Fruit fly (Drosophila melanogaster): ENCODE measurements around the gene Ccdc39.
A peak's percentile ranks its signal among the peaks of the same experiment; 100 is the strongest.

Ccdc39 gene

dm6 chr3R:4821098-4821605 is 36.6 kb upstream of the Ccdc39 start, which contains the start of gene CG14657 (continued):
- TF ChIP-seq Jarid2 (GFP tag; optimal IDR thresholded peaks at IDR 0.05) (no peak), CG42726 (GFP tag; IDR thresholded peaks at IDR 0.05; ENCODE audit: partially characterized antibody) (peak; percentile 56), CG15479 (GFP tag; optimal IDR thresholded peaks at IDR 0.05) (peak; percentile 10), CG31441 (GFP tag; IDR thresholded peaks at IDR 0.05) (no peak), CG13894 (tag; optimal IDR thresholded peaks at IDR 0.05) (no peak), MBD-R2 (GFP tag; IDR thresholded peaks at IDR 0.05) (peak; percentile 62), Fer2 (tag; optimal IDR thresholded peaks at IDR 0.05) (no peak), exex (tag; optimal IDR thresholded peaks at IDR 0.05) (peak; percentile 21), CG7928 (GFP tag; optimal IDR thresholded peaks at IDR 0.05) (no peak), CG3163 (GFP tag; optimal IDR thresholded peaks at IDR 0.05) (no peak), stwl (tag; optimal IDR thresholded peaks at IDR 0.05) (peak; percentile 94), Atf3 (GFP tag; optimal IDR thresholded peaks at IDR 0.05) (no peak), CG3838 (GFP tag; optimal IDR thresholded peaks at IDR 0.05) (no peak), CG18599 (GFP tag; optimal IDR thresholded peaks at IDR 0.05) (no peak), CG6175 (GFP tag; IDR thresholded peaks at IDR 0.05) (no peak), bowl (GFP tag; IDR thresholded peaks at IDR 0.05) (no peak), CG4424 (GFP tag; optimal IDR thresholded peaks at IDR 0.05) (no peak), Bgb (GFP tag; IDR thresholded peaks at IDR 0.05; ENCODE audit: partially characterized antibody) (peak; percentile 93), CG10209 (GFP tag; optimal IDR thresholded peaks at IDR 0.05) (no peak), E2f2 (GFP tag; IDR thresholded peaks at IDR 0.05) (peak; percentile 96), Nf-YC (tag; optimal IDR thresholded peaks at IDR 0.05) (peak; percentile 47), tap (tag; optimal IDR thresholded peaks at IDR 0.05) (no peak), nerfin-2 (GFP tag; IDR thresholded peaks at IDR 0.05; ENCODE audit: partially characterized antibody) (peak; percentile 86), Dbx (GFP tag; IDR thresholded peaks at IDR 0.05) (no peak), CG15696 (tag; optimal IDR thresholded peaks at IDR 0.05) (no peak), nerfin-1 (tag; optimal IDR thresholded peaks at IDR 0.05) (peak; percentile 15), twi (tag; optimal IDR thresholded peaks at IDR 0.05) (no peak), TFAM (GFP tag; optimal IDR thresholded peaks at IDR 0.05) (no peak), Ssrp (tag; optimal IDR thresholded peaks at IDR 0.05) (no peak), CG12236 (GFP tag; optimal IDR thresholded peaks at IDR 0.05) (no peak), fd102C (GFP tag; optimal IDR thresholded peaks at IDR 0.05) (no peak), CG11723 (GFP tag; optimal IDR thresholded peaks at IDR 0.05) (no peak), CG6272 (GFP tag; IDR thresholded peaks at IDR 0.05) (no peak), pb (GFP tag; optimal IDR thresholded peaks at IDR 0.05) (no peak), cg (GFP tag; optimal IDR thresholded peaks at IDR 0.05) (peak; percentile 100), Aef1 (GFP tag; IDR thresholded peaks at IDR 0.05) (no peak), CG4328 (GFP tag; optimal IDR thresholded peaks at IDR 0.05) (no peak), NK7.1 (GFP tag; optimal IDR thresholded peaks at IDR 0.05) (no peak), BtbVII (GFP tag; optimal IDR thresholded peaks at IDR 0.05) (no peak), Bdp1 (GFP tag; optimal IDR thresholded peaks at IDR 0.05) (no peak), pan (optimal IDR thresholded peaks at IDR 0.05) (no peak), pan (GFP tag; optimal IDR thresholded peaks at IDR 0.05 in 1 of 2, IDR thresholded peaks at IDR 0.05 in 1 of 2) (no peak), CG6791 (GFP tag; IDR thresholded peaks at IDR 0.05; ENCODE audit: partially characterized antibody) (peak; percentile 89), sd (tag; optimal IDR thresholded peaks at IDR 0.05) (no peak), Lhr (GFP tag; optimal IDR thresholded peaks at IDR 0.05) (peak; percentile 96), Dref (GFP tag; IDR thresholded peaks at IDR 0.05) (peak; percentile 96), Sox102F (GFP tag; optimal IDR thresholded peaks at IDR 0.05) (no peak), crp (GFP tag; optimal IDR thresholded peaks at IDR 0.05) (peak in 1 of 2 experiments; percentile 81), CG14014 (GFP tag; IDR thresholded peaks at IDR 0.05) (no peak), pum (GFP tag; optimal IDR thresholded peaks at IDR 0.05) (no peak)
